Worm (Caenorhabditis elegans) whole organism, late embryonic: ENCODE results near the gene cul-1.

Experiments
- F13H6.1 ChIP-seq: sonication (generic microtip); optimal IDR thresholded peaks from 2 replicates; lab custom pipeline; 2016; ENCODE audit warnings: missing genetic modification characterization, missing compliant biosample characterization
- Y22D7AL.16 ChIP-seq: sonication (generic microtip); optimal IDR thresholded peaks from 2 replicates; lab custom pipeline; 2016; ENCODE audit warnings: missing genetic modification characterization, missing compliant biosample characterization
- ahr-1 ChIP-seq: sonication (generic microtip); optimal IDR thresholded peaks from 2 replicates; lab custom pipeline; 2016; ENCODE audit warnings: missing genetic modification characterization, missing compliant biosample characterization
- ama-1 ChIP-seq: fragments of 150-350 bp; optimal IDR thresholded peaks from 2 replicates; lab custom pipeline; 2014
- ceh-14 ChIP-seq: sonication (generic microtip); optimal IDR thresholded peaks from 2 replicates; lab custom pipeline; 2016; ENCODE audit warnings: missing genotype, missing genetic modification characterization, missing compliant biosample characterization
- ceh-18 ChIP-seq: sonication (generic microtip); optimal IDR thresholded peaks from 2 replicates; lab custom pipeline; 2016; ENCODE audit warnings: missing genetic modification characterization, missing compliant biosample characterization
- ceh-19 ChIP-seq: fragments of 200-800 bp; sonication (Bioruptor generic); optimal IDR thresholded peaks from 2 replicates; lab custom pipeline; 2018; ENCODE audit warnings: mild to moderate bottlenecking, missing genetic modification characterization, missing compliant biosample characterization
- ceh-45 ChIP-seq: fragments of 200-800 bp; sonication (Bioruptor generic); IDR thresholded peaks from 2 replicates; pipeline ENCODE4 v1.3.6; 2022; ENCODE audit warnings: missing genetic modification reagents, missing genetic modification characterization, missing compliant biosample characterization
- ceh-6 ChIP-seq: fragments of 200-800 bp; sonication (Bioruptor generic); optimal IDR thresholded peaks from 2 replicates; lab custom pipeline; 2018; ENCODE audit warnings: mild to moderate bottlenecking, missing genetic modification characterization, missing compliant biosample characterization
- ceh-9 ChIP-seq: sonication (generic microtip); optimal IDR thresholded peaks from 2 replicates; lab custom pipeline; 2016; ENCODE audit warnings: mild to moderate bottlenecking, missing genetic modification characterization, inconsistent platforms, missing compliant biosample characterization
- che-1 ChIP-seq: sonication (generic microtip); optimal IDR thresholded peaks from 2 replicates; lab custom pipeline; 2016; ENCODE audit warnings: mild to moderate bottlenecking, missing genetic modification characterization, missing compliant biosample characterization
- dmd-4 ChIP-seq: sonication (generic microtip); optimal IDR thresholded peaks from 2 replicates; lab custom pipeline; 2016; ENCODE audit warnings: borderline replicate concordance, missing genetic modification characterization, missing compliant biosample characterization
- dve-1 ChIP-seq: sonication (generic microtip); optimal IDR thresholded peaks from 2 replicates; lab custom pipeline; 2017; ENCODE audit warnings: antibody characterized with exemption, mild to moderate bottlenecking, missing genetic modification characterization, missing compliant biosample characterization
- elt-2 ChIP-seq: sonication (generic microtip); optimal IDR thresholded peaks from 2 replicates; lab custom pipeline; 2016; ENCODE audit warnings: missing genetic modification reagents, missing genetic modification characterization, missing compliant biosample characterization
- ets-4 ChIP-seq: sonication (generic microtip); optimal IDR thresholded peaks from 2 replicates; lab custom pipeline; 2016; ENCODE audit warnings: missing genetic modification characterization, missing compliant biosample characterization
- eyg-1 ChIP-seq: sonication (generic microtip); optimal IDR thresholded peaks from 2 replicates; lab custom pipeline; 2016; ENCODE audit warnings: missing genotype, missing genetic modification characterization, missing compliant biosample characterization
- fax-1 ChIP-seq: sonication (generic microtip); optimal IDR thresholded peaks from 2 replicates; lab custom pipeline; 2016; ENCODE audit warnings: missing genotype, missing genetic modification characterization, missing compliant biosample characterization
- fkh-10 ChIP-seq: fragments of 150-350 bp; optimal IDR thresholded peaks from 2 replicates; lab custom pipeline; 2014; ENCODE audit warnings: missing biosample characterization, missing genetic modification reagents, missing genetic modification characterization
- gmeb-2 ChIP-seq: sonication (generic microtip); optimal IDR thresholded peaks from 2 replicates; lab custom pipeline; 2016; ENCODE audit warnings: missing genetic modification characterization, inconsistent platforms, missing compliant biosample characterization
- hlh-13 ChIP-seq: fragments of 200-800 bp; sonication (Bioruptor generic); optimal IDR thresholded peaks from 2 replicates; lab custom pipeline; 2018; ENCODE audit warnings: mild to moderate bottlenecking, missing genetic modification characterization, missing compliant biosample characterization
- hlh-15 ChIP-seq: sonication (generic microtip); optimal IDR thresholded peaks from 2 replicates; lab custom pipeline; 2016; ENCODE audit warnings: missing genetic modification characterization, missing compliant biosample characterization
- hlh-30 ChIP-seq: sonication (generic microtip); optimal IDR thresholded peaks from 2 replicates; lab custom pipeline; 2017; ENCODE audit warnings: antibody characterized with exemption, missing genetic modification characterization, missing compliant biosample characterization; ENCODE audit not compliant: insufficient read depth
- lim-6 ChIP-seq: sonication (generic microtip); optimal IDR thresholded peaks from 2 replicates; lab custom pipeline; 2016; ENCODE audit warnings: missing genetic modification characterization, missing compliant biosample characterization
- madf-2 ChIP-seq: sonication (generic microtip); optimal IDR thresholded peaks from 2 replicates; lab custom pipeline; 2017; ENCODE audit warnings: missing genetic modification characterization, missing compliant biosample characterization
- mec-3 ChIP-seq: sonication (generic microtip); optimal IDR thresholded peaks from 2 replicates; lab custom pipeline; 2016; ENCODE audit warnings: borderline replicate concordance, missing genetic modification characterization, missing compliant biosample characterization
- nfya-1 ChIP-seq: sonication (generic microtip); optimal IDR thresholded peaks from 2 replicates; lab custom pipeline; 2017; ENCODE audit warnings: missing genetic modification characterization, mild to moderate bottlenecking, missing compliant biosample characterization, antibody characterized with exemption, moderate library complexity
- nhr-11 ChIP-seq: fragments of 150-350 bp; optimal IDR thresholded peaks from 2 replicates; lab custom pipeline; 2014; ENCODE audit warnings: missing biosample characterization, missing genetic modification characterization
- npax-4 ChIP-seq: sonication (generic microtip); optimal IDR thresholded peaks from 2 replicates; lab custom pipeline; 2016; ENCODE audit warnings: missing genetic modification characterization, missing compliant biosample characterization
- pag-3 ChIP-seq: sonication (generic microtip); optimal IDR thresholded peaks from 2 replicates; lab custom pipeline; 2016; ENCODE audit warnings: missing compliant biosample characterization, missing genetic modification characterization, borderline replicate concordance
- pat-9 ChIP-seq: fragments of 200-800 bp; sonication (Bioruptor generic); optimal IDR thresholded peaks from 2 replicates; lab custom pipeline; 2018; ENCODE audit warnings: mild to moderate bottlenecking, missing genetic modification characterization, moderate library complexity, missing compliant biosample characterization
- pax-1 ChIP-seq: fragments of 150-350 bp; optimal IDR thresholded peaks from 2 replicates; lab custom pipeline; 2014; ENCODE audit warnings: missing biosample characterization, missing genetic modification characterization
- pha-4 ChIP-seq: fragments of 150-350 bp; optimal IDR thresholded peaks from 2 replicates; lab custom pipeline; 2018; ENCODE audit warnings: missing biosample characterization, missing genetic modification reagents, missing genetic modification characterization
- pqm-1 ChIP-seq: sonication (generic microtip); optimal IDR thresholded peaks from 2 replicates; lab custom pipeline; 2016; ENCODE audit warnings: missing genetic modification characterization, missing compliant biosample characterization
- pros-1 ChIP-seq: fragments of 150-350 bp; optimal IDR thresholded peaks from 2 replicates; lab custom pipeline; 2014; ENCODE audit warnings: missing biosample characterization, missing genetic modification reagents, missing genetic modification characterization
- ref-2 ChIP-seq: sonication (generic microtip); optimal IDR thresholded peaks from 2 replicates; lab custom pipeline; 2016; ENCODE audit warnings: missing genetic modification characterization, missing compliant biosample characterization
- sox-2 ChIP-seq: fragments of 200-800 bp; sonication (Bioruptor generic); IDR thresholded peaks from 2 replicates; pipeline ENCODE4 v1.3.6; 2022; ENCODE audit warnings: missing genetic modification reagents, missing genetic modification characterization, missing compliant biosample characterization
- sox-4 ChIP-seq: sonication (generic microtip); optimal IDR thresholded peaks from 2 replicates; lab custom pipeline; 2017; ENCODE audit warnings: mild to moderate bottlenecking, missing genetic modification characterization, inconsistent platforms, missing compliant biosample characterization
- syd-9 ChIP-seq: sonication (generic microtip); optimal IDR thresholded peaks from 2 replicates; lab custom pipeline; 2016; ENCODE audit warnings: mild to moderate bottlenecking, missing genetic modification characterization, moderate library complexity, missing compliant biosample characterization
- tbx-7 ChIP-seq: sonication (generic microtip); optimal IDR thresholded peaks from 2 replicates; lab custom pipeline; 2016; ENCODE audit warnings: missing genotype, missing genetic modification characterization, missing compliant biosample characterization
- unc-42 ChIP-seq: sonication (generic microtip); optimal IDR thresholded peaks from 2 replicates; lab custom pipeline; 2016; ENCODE audit warnings: missing genotype, missing genetic modification characterization, missing compliant biosample characterization
- unc-55 ChIP-seq: sonication (generic microtip); optimal IDR thresholded peaks from 2 replicates; lab custom pipeline; 2017; ENCODE audit warnings: missing biosample characterization, missing genetic modification reagents, missing genetic modification characterization
- unc-86 ChIP-seq: sonication (generic microtip); optimal IDR thresholded peaks from 2 replicates; lab custom pipeline; 2016; ENCODE audit warnings: missing genetic modification characterization, missing compliant biosample characterization
- zip-5 ChIP-seq: sonication (generic microtip); optimal IDR thresholded peaks from 2 replicates; lab custom pipeline; 2016; ENCODE audit warnings: missing genetic modification characterization, missing compliant biosample characterization
- ztf-16 ChIP-seq: sonication (generic microtip); optimal IDR thresholded peaks from 2 replicates; lab custom pipeline; 2017; ENCODE audit warnings: missing genetic modification characterization, missing compliant biosample characterization

cul-1 gene

DNA sequence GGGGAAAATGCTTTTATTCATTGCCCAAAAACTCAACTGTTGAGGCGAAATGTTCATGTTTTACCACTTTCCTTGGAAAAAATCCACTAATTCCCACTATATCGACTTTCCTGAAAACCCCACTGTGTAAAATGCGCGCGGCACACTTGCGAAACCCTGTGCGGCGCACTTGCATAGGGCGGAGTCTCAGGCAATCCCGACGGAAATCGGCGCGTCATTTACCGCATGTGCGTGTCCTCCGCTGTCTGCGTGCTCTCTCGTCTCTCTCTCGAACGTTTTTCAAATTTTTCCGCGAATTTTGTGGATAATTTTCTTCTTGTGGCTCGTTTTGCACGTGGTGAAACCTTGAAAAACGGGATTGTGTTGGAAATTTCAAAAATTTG lies 9.9 kb upstream of the cul-1 start, which contains the start of gene atx-2 (continued):
- TF ChIP-seq zip-5 (tag; lab: Kevin White, UChicago) (peak; percentile 95), mec-3 (peak; percentile 96), madf-2 (tag; lab: Kevin White, UChicago) (peak; percentile 96), nfya-1 (tag; lab: Kevin White, UChicago) (peak; percentile 98), dmd-4 (tag; lab: Kevin White, UChicago) (peak; percentile 97), dve-1 (tag; lab: Kevin White, UChicago) (peak; percentile 78), pros-1 (tag; lab: Kevin White, UChicago) (peak; percentile 22), ceh-14 (tag; lab: Kevin White, UChicago) (peak; percentile 99), Y22D7AL.16 (tag; lab: Kevin White, UChicago) (peak; percentile 93), ahr-1 (peak; percentile 99), pag-3 (tag; lab: Kevin White, UChicago) (peak; percentile 97), ama-1 (lab: Kevin White, UChicago) (no peak), ets-4 (tag; lab: Kevin White, UChicago) (peak; percentile 86), pat-9 (tag; lab: Kevin White, UChicago) (peak; percentile 98), unc-86 (tag; lab: Kevin White, UChicago) (peak; percentile 98), che-1 (tag; lab: Kevin White, UChicago) (peak; percentile 93), unc-42 (tag; lab: Kevin White, UChicago) (peak; percentile 84), pax-1 (tag; lab: Kevin White, UChicago) (no peak), unc-55 (GFP tag; lab: Kevin White, UChicago) (peak; percentile 48), pqm-1 (peak; percentile 92), ztf-16 (tag; lab: Kevin White, UChicago) (peak; percentile 98), gmeb-2 (tag; lab: Kevin White, UChicago) (peak; percentile 98), ceh-6 (GFP tag; lab: Kevin White, UChicago) (peak; percentile 97), ceh-9 (tag; lab: Kevin White, UChicago) (peak; percentile 87), tbx-7 (peak; percentile 90), hlh-13 (peak; percentile 87), eyg-1 (tag; lab: Kevin White, UChicago) (peak; percentile 98), sox-4 (tag; lab: Kevin White, UChicago) (peak; percentile 99), F13H6.1 (tag; lab: Kevin White, UChicago) (peak; percentile 97), pha-4 (tag; lab: Kevin White, UChicago) (no peak), ceh-18 (tag; lab: Kevin White, UChicago) (peak; percentile 94), ref-2 (tag; lab: Kevin White, UChicago) (peak; percentile 99), ceh-19 (GFP tag; lab: Kevin White, UChicago) (peak; percentile 98), elt-2 (tag; lab: Kevin White, UChicago) (peak; percentile 99), syd-9 (tag; lab: Kevin White, UChicago) (peak; percentile 98), fkh-10 (GFP tag; lab: Kevin White, UChicago) (peak; percentile 93), hlh-30 (peak; percentile 74)

DNA sequence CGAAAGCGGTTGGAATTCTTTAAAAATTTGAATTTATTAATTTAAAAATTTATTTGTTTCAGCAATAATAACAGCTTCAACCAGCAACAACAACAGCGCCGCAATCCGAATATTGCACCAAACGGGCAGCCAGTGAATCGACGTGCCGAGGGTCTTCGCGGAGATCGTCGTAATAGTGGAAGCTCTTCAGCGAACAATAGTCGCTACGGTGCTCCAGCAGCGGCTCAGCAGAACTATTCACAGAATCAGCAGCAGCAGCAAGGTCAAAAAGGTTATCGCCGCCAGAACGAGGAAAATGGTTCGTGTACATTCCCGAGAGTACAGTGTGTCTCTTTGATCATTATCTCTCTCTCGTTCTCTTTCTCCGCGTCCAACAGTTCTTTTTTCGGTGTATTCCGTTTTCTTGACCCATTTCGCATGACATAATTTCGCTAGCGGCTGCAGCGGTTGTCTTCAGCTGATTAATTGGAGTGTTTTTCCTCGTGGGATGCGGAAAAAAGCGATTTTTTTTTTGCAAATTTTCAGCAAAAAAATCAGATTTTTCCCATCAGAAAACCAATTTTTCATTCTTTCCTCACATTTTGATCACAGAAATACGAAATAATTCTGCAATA lies 8.0 kb upstream of the cul-1 start:
- no peak for TF ChIP-seq nhr-11 (tag; lab: Kevin White, UChicago)
- TF ChIP-seq hlh-15 (tag; lab: Kevin White, UChicago), result no peak
- no peak for TF ChIP-seq zip-5 (tag; lab: Kevin White, UChicago)
- TF ChIP-seq hlh-13, result no peak
- no peak for TF ChIP-seq sox-2 (GFP tag; lab: Robert Waterston, UW)
- no peak for TF ChIP-seq unc-42 (tag; lab: Kevin White, UChicago)
- no peak for TF ChIP-seq tbx-7
- no peak for TF ChIP-seq unc-86 (tag; lab: Kevin White, UChicago)
- TF ChIP-seq lim-6 (tag; lab: Kevin White, UChicago), result no peak
- no peak for TF ChIP-seq madf-2 (tag; lab: Kevin White, UChicago)
- TF ChIP-seq ceh-45 (GFP tag; lab: Robert Waterston, UW), result no peak
- no peak for TF ChIP-seq ets-4 (tag; lab: Kevin White, UChicago)
- no peak for TF ChIP-seq sox-4 (tag; lab: Kevin White, UChicago)
- TF ChIP-seq eyg-1 (tag; lab: Kevin White, UChicago), result no peak
- no peak for TF ChIP-seq npax-4 (tag; lab: Kevin White, UChicago)
- TF ChIP-seq dve-1 (tag; lab: Kevin White, UChicago), result no peak
- TF ChIP-seq fax-1, result no peak
